Worm (Caenorhabditis elegans) whole organism, L2 larva: ENCODE measurements around the gene C56C10.9.

ENCODE experiments used
- C34F6.9 ChIP-seq: fragments of 150-350 bp; optimal IDR thresholded peaks from 2 replicates; lab custom pipeline; 2014; ENCODE audit warnings: missing biosample characterization, missing genetic modification characterization
- F13H6.1 ChIP-seq: sonication (generic microtip); optimal IDR thresholded peaks from 2 replicates; lab custom pipeline; 2016; ENCODE audit warnings: missing genetic modification characterization, missing compliant biosample characterization
- R02D3.7 ChIP-seq: fragments of 150-350 bp; optimal IDR thresholded peaks from 2 replicates; lab custom pipeline; 2014; ENCODE audit warnings: missing biosample characterization, missing genetic modification characterization
- Y55F3AM.14 ChIP-seq: fragments of 200-800 bp; sonication (Bioruptor generic); optimal IDR thresholded peaks from 2 replicates; lab custom pipeline; 2018; ENCODE audit warnings: mild to moderate bottlenecking, missing genetic modification characterization, missing compliant biosample characterization
- ama-1 ChIP-seq: fragments of 150-350 bp; optimal IDR thresholded peaks from 2 replicates; lab custom pipeline; 2018; ENCODE audit warnings: inconsistent platforms
- blmp-1 ChIP-seq: sonication (generic microtip); optimal IDR thresholded peaks from 2 replicates; lab custom pipeline; 2017; ENCODE audit warnings: missing genetic modification characterization, mild to moderate bottlenecking, missing compliant biosample characterization, antibody characterized with exemption, moderate library complexity; ENCODE audit not compliant: insufficient read depth
- ceh-82 ChIP-seq: fragments of 150-350 bp; optimal IDR thresholded peaks from 2 replicates; lab custom pipeline; 2014; ENCODE audit warnings: missing biosample characterization, missing genetic modification characterization
- dmd-4 ChIP-seq: sonication (generic microtip); optimal IDR thresholded peaks from 2 replicates; lab custom pipeline; 2017; ENCODE audit warnings: missing biosample characterization, missing genetic modification characterization
- egl-27 ChIP-seq: sonication (generic microtip); optimal IDR thresholded peaks from 3 replicates; lab custom pipeline; 2017; ENCODE audit warnings: missing biosample characterization, missing genetic modification reagents, missing genetic modification characterization
- elt-3 ChIP-seq: sonication (generic microtip); optimal IDR thresholded peaks from 2 replicates; lab custom pipeline; 2017; ENCODE audit warnings: missing biosample characterization, missing genetic modification characterization
- fos-1 ChIP-seq: fragments of 150-350 bp; optimal IDR thresholded peaks from 2 replicates; lab custom pipeline; 2014; ENCODE audit warnings: missing biosample characterization, missing genetic modification characterization
- lin-11 ChIP-seq: fragments of 150-350 bp; sonication (generic microtip); optimal IDR thresholded peaks from 2 replicates; lab custom pipeline; 2014; ENCODE audit warnings: missing biosample characterization, missing genetic modification characterization, inconsistent platforms, mixed read lengths
- lin-13 ChIP-seq: fragments of 150-350 bp; optimal IDR thresholded peaks from 2 replicates; lab custom pipeline; 2014; ENCODE audit warnings: missing biosample characterization, missing genetic modification reagents, missing genetic modification characterization
- lsy-2 ChIP-seq, 2 experiments: fragments of 150-350 bp in 1 of 2; sonication (generic microtip) in 1 of 2; optimal IDR thresholded peaks; 2 replicates each; lab custom pipeline; 2014 to 2017; ENCODE audit warnings: missing biosample characterization in 2 of 2, missing genetic modification characterization in 2 of 2
- mab-5 ChIP-seq: fragments of 150-350 bp; optimal IDR thresholded peaks from 2 replicates; lab custom pipeline; 2014; ENCODE audit warnings: missing biosample characterization, missing genetic modification characterization
- mbf-1 ChIP-seq: sonication (generic microtip); optimal IDR thresholded peaks from 2 replicates; lab custom pipeline; 2017; ENCODE audit warnings: missing biosample characterization, missing genetic modification characterization
- nhr-11 ChIP-seq: fragments of 150-350 bp; optimal IDR thresholded peaks from 2 replicates; lab custom pipeline; 2014; ENCODE audit warnings: missing biosample characterization, missing genetic modification characterization
- nhr-12 ChIP-seq: fragments of 150-350 bp; optimal IDR thresholded peaks from 2 replicates; lab custom pipeline; 2014; ENCODE audit warnings: missing biosample characterization, missing genetic modification characterization
- nhr-129 ChIP-seq: fragments of 150-350 bp; optimal IDR thresholded peaks from 2 replicates; lab custom pipeline; 2014; ENCODE audit warnings: missing biosample characterization, missing genetic modification characterization
- nhr-21 ChIP-seq: fragments of 150-350 bp; optimal IDR thresholded peaks from 2 replicates; lab custom pipeline; 2014; ENCODE audit warnings: missing biosample characterization, missing genetic modification characterization
- nhr-25 ChIP-seq: fragments of 150-350 bp; sonication (generic microtip); optimal IDR thresholded peaks from 3 replicates; lab custom pipeline; 2014; ENCODE audit warnings: missing biosample characterization, missing genetic modification characterization
- nhr-6 ChIP-seq: fragments of 150-350 bp; optimal IDR thresholded peaks from 2 replicates; lab custom pipeline; 2014; ENCODE audit warnings: missing biosample characterization, missing genetic modification characterization
- nhr-77 ChIP-seq: fragments of 150-350 bp; optimal IDR thresholded peaks from 2 replicates; lab custom pipeline; 2014; ENCODE audit warnings: missing biosample characterization, missing genetic modification characterization
- peb-1 ChIP-seq: fragments of 150-350 bp; optimal IDR thresholded peaks from 2 replicates; lab custom pipeline; 2014; ENCODE audit warnings: missing biosample characterization, missing genetic modification characterization
- sma-3 ChIP-seq: sonication (generic microtip); optimal IDR thresholded peaks from 2 replicates; lab custom pipeline; 2016; ENCODE audit warnings: missing genetic modification reagents, missing genetic modification characterization, missing compliant biosample characterization
- sma-9 ChIP-seq, 2 experiments: fragments of 150-350 bp in 1 of 2; sonication (generic microtip) in 1 of 2; optimal IDR thresholded peaks; 2 replicates each; lab custom pipeline; 2014 to 2016; ENCODE audit warnings: missing genetic modification characterization in 2 of 2, mild to moderate bottlenecking in 1 of 2, missing biosample characterization in 1 of 2, missing compliant biosample characterization in 1 of 2, missing genetic modification reagents in 1 of 2, moderate library complexity in 1 of 2
- unc-55 ChIP-seq: fragments of 150-350 bp; sonication (generic microtip); optimal IDR thresholded peaks from 3 replicates; lab custom pipeline; 2014; ENCODE audit warnings: missing biosample characterization, missing genetic modification reagents, missing genetic modification characterization
- zag-1 ChIP-seq: fragments of 150-350 bp; optimal IDR thresholded peaks from 2 replicates; lab custom pipeline; 2014; ENCODE audit warnings: missing biosample characterization, missing genetic modification characterization
- ztf-1 ChIP-seq: fragments of 200-800 bp; sonication (Bioruptor generic); conservative IDR thresholded peaks from 2 replicates; pipeline ENCODE4 v1.3.6; 2022; ENCODE audit warnings: missing genetic modification characterization, missing compliant biosample characterization
- ztf-11 ChIP-seq: sonication (generic microtip); optimal IDR thresholded peaks from 2 replicates; lab custom pipeline; 2017; ENCODE audit warnings: missing biosample characterization, missing genetic modification characterization

Gene C56C10.9

ce11 chrII:6562203-6562867 lies 29.8 kb downstream of the C56C10.9 start:
- TF ChIP-seq nhr-77 (no peak), lin-11 (no peak), fos-1 (tag; lab: Kevin White, UChicago) (peak; percentile 29), nhr-25 (peak; percentile 72), sma-3 (GFP tag; lab: Kevin White, UChicago) (peak; percentile 56), zag-1 (no peak), nhr-6 (tag; lab: Kevin White, UChicago) (peak; percentile 17), F13H6.1 (tag; lab: Kevin White, UChicago) (peak; percentile 9), blmp-1 (peak; percentile 94), Y55F3AM.14 (peak; percentile 35), sma-9 (GFP tag; optimal IDR thresholded peaks at IDR 0.05; lab: Kevin White, UChicago) (peak; percentile 24), sma-9 (tag; optimal IDR thresholded peaks at IDR 0.05; lab: Kevin White, UChicago) (no peak), lsy-2 (tag; optimal IDR thresholded peaks at IDR 0.05; lab: Kevin White, UChicago) (peak in 1 of 2 experiments; percentile 9), elt-3 (tag; lab: Kevin White, UChicago) (no peak), ztf-11 (tag; lab: Kevin White, UChicago) (no peak)
- TF ChIP-seq, all 48 proteins: peak for 9

ce11 chrII:6561300-6561699 lies 30.9 kb downstream of the C56C10.9 start, which contains the start of gene F18C5.10:
Gene F18C5.10 (minus strand): TSS chrII:6561444.
- no peak for TF ChIP-seq lin-13 (GFP tag; lab: Kevin White, UChicago)
- peak; percentile 74 for TF ChIP-seq nhr-129 (tag; lab: Kevin White, UChicago)
- TF ChIP-seq nhr-77, result no peak
- no peak for TF ChIP-seq nhr-12
- TF ChIP-seq ama-1 (lab: Kevin White, UChicago), result peak; percentile 60
- no peak for TF ChIP-seq dmd-4 (tag; lab: Kevin White, UChicago)
- TF ChIP-seq nhr-11 (tag; lab: Kevin White, UChicago), result no peak
- no peak for TF ChIP-seq peb-1 (tag; lab: Kevin White, UChicago)
- no peak for TF ChIP-seq ztf-11 (tag; lab: Kevin White, UChicago)
- TF ChIP-seq mab-5 (tag; lab: Kevin White, UChicago), result no peak
- TF ChIP-seq lsy-2 (tag; optimal IDR thresholded peaks at IDR 0.05; lab: Kevin White, UChicago), result peak in 1 of 2 experiments; percentile 9

- TF ChIP-seq C34F6.9 (tag; lab: Kevin White, UChicago), result no peak
- TF ChIP-seq ama-1 (lab: Kevin White, UChicago), result peak; percentile 51
- TF ChIP-seq ztf-1 (GFP tag; lab: Robert Waterston, UW), result no peak
- TF ChIP-seq nhr-129 (tag; lab: Kevin White, UChicago), result peak; percentile 27
Observed at ce11 chrII:6560291-6560690, 31.9 kb downstream of the C56C10.9 start.

- TF ChIP-seq egl-27 (tag; lab: Kevin White, UChicago), result no peak
- TF ChIP-seq ztf-1 (GFP tag; lab: Robert Waterston, UW), result no peak
- TF ChIP-seq peb-1 (tag; lab: Kevin White, UChicago), result no peak
- no peak for TF ChIP-seq nhr-11 (tag; lab: Kevin White, UChicago)
- no peak for TF ChIP-seq sma-3 (GFP tag; lab: Kevin White, UChicago)
- no peak for TF ChIP-seq F13H6.1 (tag; lab: Kevin White, UChicago)
- no peak for TF ChIP-seq elt-3 (tag; lab: Kevin White, UChicago)
- TF ChIP-seq R02D3.7 (tag; lab: Kevin White, UChicago), result no peak
Observed at ce11 chrII:6558887-6559286, 33.3 kb downstream of the C56C10.9 start.

ce11 chrII:6554677-6555076 lies 37.5 kb downstream of the C56C10.9 start, which contains the start of gene wrn-1:
Gene wrn-1 (plus strand): TSS chrII:6554977.
- TF ChIP-seq peb-1 (tag; lab: Kevin White, UChicago) (no peak), unc-55 (no peak), zag-1 (no peak), nhr-6 (tag; lab: Kevin White, UChicago) (no peak), elt-3 (tag; lab: Kevin White, UChicago) (no peak), nhr-21 (tag; lab: Kevin White, UChicago) (no peak), ama-1 (lab: Kevin White, UChicago) (no peak), mbf-1 (tag; lab: Kevin White, UChicago) (no peak), ceh-82 (tag; lab: Kevin White, UChicago) (no peak), F13H6.1 (tag; lab: Kevin White, UChicago) (no peak), lin-11 (no peak)
